Fruit fly (Drosophila melanogaster) whole organism, embryonic: Measurements from ENCODE around the gene Atat.

Source experiments
- Atf3 ChIP-seq: fragments of 200-800 bp; sonication (Bioruptor generic); optimal IDR thresholded peaks from 3 replicates; lab custom pipeline; 2016; ENCODE audit warnings: missing biosample characterization, missing genetic modification characterization
- Blimp-1 ChIP-seq: fragments of 200-800 bp; sonication (Bioruptor generic); optimal IDR thresholded peaks from 3 replicates; lab custom pipeline; 2018; ENCODE audit warnings: missing biosample characterization, missing genetic modification characterization, mild to moderate bottlenecking, moderate library complexity, missing genetic modification reagents
- BtbVII ChIP-seq: fragments of 200-800 bp; sonication (Bioruptor generic); optimal IDR thresholded peaks from 3 replicates; lab custom pipeline; 2017; ENCODE audit warnings: missing biosample characterization, mild to moderate bottlenecking, missing genetic modification characterization
- CG10267 ChIP-seq: fragments of 200-800 bp; sonication (Bioruptor generic); optimal IDR thresholded peaks from 2 replicates; lab custom pipeline; 2018; ENCODE audit warnings: missing biosample characterization, mild to moderate bottlenecking, missing genetic modification characterization, moderate library complexity
- CG10565 ChIP-seq: fragments of 200-800 bp; sonication (Bioruptor generic); optimal IDR thresholded peaks from 3 replicates; lab custom pipeline; 2016; ENCODE audit warnings: missing biosample characterization, mild to moderate bottlenecking, missing genetic modification characterization
- CG11456 ChIP-seq: fragments of 200-800 bp; sonication (Bioruptor generic); IDR thresholded peaks from 3 replicates; pipeline ENCODE4 v1.3.6; 2022; ENCODE audit warnings: missing biosample characterization, missing genetic modification characterization
- CG11723 ChIP-seq: fragments of 200-800 bp; sonication (Bioruptor generic); optimal IDR thresholded peaks from 2 replicates; lab custom pipeline; 2017; ENCODE audit warnings: missing biosample characterization, mild to moderate bottlenecking, missing genetic modification characterization
- CG12769 ChIP-seq: fragments of 200-800 bp; sonication (Bioruptor generic); optimal IDR thresholded peaks from 2 replicates; lab custom pipeline; 2019; ENCODE audit warnings: missing biosample characterization, mild to moderate bottlenecking, missing genetic modification characterization, moderate library complexity
- CG13624 ChIP-seq: fragments of 200-800 bp; sonication (Bioruptor generic); optimal IDR thresholded peaks from 2 replicates; lab custom pipeline; 2016; ENCODE audit warnings: missing biosample characterization, missing genetic modification characterization
- CG14710 ChIP-seq: fragments of 200-800 bp; sonication (Bioruptor generic); optimal IDR thresholded peaks from 3 replicates; lab custom pipeline; 2019; ENCODE audit warnings: missing biosample characterization, mild to moderate bottlenecking, missing genetic modification characterization, moderate library complexity
- CG1647 ChIP-seq: fragments of 200-800 bp; sonication (Bioruptor generic); optimal IDR thresholded peaks from 3 replicates; lab custom pipeline; 2016; ENCODE audit warnings: missing biosample characterization, missing genetic modification characterization
- CG30431 ChIP-seq: fragments of 200-800 bp; sonication (Bioruptor generic); optimal IDR thresholded peaks from 2 replicates; lab custom pipeline; 2017; ENCODE audit warnings: missing biosample characterization, missing genetic modification characterization
- CG31365 ChIP-seq: fragments of 200-800 bp; sonication (Bioruptor generic); optimal IDR thresholded peaks from 2 replicates; lab custom pipeline; 2018; ENCODE audit warnings: missing biosample characterization, mild to moderate bottlenecking, missing genetic modification characterization
- CG32767 ChIP-seq: fragments of 200-800 bp; sonication (Bioruptor generic); IDR thresholded peaks from 2 replicates; pipeline ENCODE4 v1.3.6; 2022; ENCODE audit warnings: missing biosample characterization, missing genetic modification characterization
- CG3847 ChIP-seq: fragments of 200-800 bp; sonication (Bioruptor generic); IDR thresholded peaks from 2 replicates; pipeline ENCODE4 v1.3.6; 2022; ENCODE audit warnings: missing biosample characterization, missing genetic modification characterization
- CG4404 ChIP-seq: fragments of 200-800 bp; sonication (Bioruptor generic); IDR thresholded peaks from 2 replicates; pipeline ENCODE4 v1.3.6; 2022; ENCODE audit warnings: missing biosample characterization, missing genetic modification characterization
- CG4707 ChIP-seq: fragments of 200-800 bp; sonication (Bioruptor generic); optimal IDR thresholded peaks from 2 replicates; lab custom pipeline; 2018; ENCODE audit warnings: missing biosample characterization, mild to moderate bottlenecking, missing genetic modification characterization, moderate library complexity
- CG6254 ChIP-seq: fragments of 200-800 bp; sonication (Bioruptor generic); optimal IDR thresholded peaks from 3 replicates; lab custom pipeline; 2017; ENCODE audit warnings: mild to moderate bottlenecking, missing biosample characterization, missing genetic modification reagents, missing genetic modification characterization
- CG6683 ChIP-seq: fragments of 200-800 bp; sonication (Bioruptor generic); optimal IDR thresholded peaks from 2 replicates; lab custom pipeline; 2017; ENCODE audit warnings: missing biosample characterization, mild to moderate bottlenecking, missing genetic modification characterization, missing genetic modification reagents
- CG7963 ChIP-seq: fragments of 200-800 bp; sonication (Bioruptor generic); IDR thresholded peaks from 3 replicates; pipeline ENCODE4 v1.3.6; 2022; ENCODE audit warnings: missing biosample characterization, missing genetic modification characterization; ENCODE audit not compliant: partially characterized antibody
- CrebB ChIP-seq: fragments of 200-800 bp; sonication (Bioruptor generic); optimal IDR thresholded peaks from 3 replicates; lab custom pipeline; 2018; ENCODE audit warnings: missing biosample characterization, mild to moderate bottlenecking, missing genetic modification characterization
- Dip3 ChIP-seq: fragments of 200-800 bp; sonication (Bioruptor generic); optimal IDR thresholded peaks from 3 replicates; lab custom pipeline; 2016; ENCODE audit warnings: missing biosample characterization, missing genetic modification characterization
- E2f2 ChIP-seq: fragments of 200-800 bp; sonication (Bioruptor generic); IDR thresholded peaks from 2 replicates; pipeline ENCODE4 v1.3.6; 2022; ENCODE audit warnings: missing biosample characterization, missing genetic modification characterization
- H15 ChIP-seq: fragments of 200-800 bp; sonication (Bioruptor generic); IDR thresholded peaks from 3 replicates; pipeline ENCODE4 v1.3.6; 2022; ENCODE audit warnings: missing biosample characterization, missing genetic modification characterization
- HLHmδ ChIP-seq: fragments of 200-800 bp; sonication (Bioruptor generic); optimal IDR thresholded peaks from 2 replicates; lab custom pipeline; 2018; ENCODE audit warnings: missing biosample characterization, mild to moderate bottlenecking, missing genetic modification characterization, moderate library complexity
- HmgZ ChIP-seq: fragments of 200-800 bp; sonication (Bioruptor generic); optimal IDR thresholded peaks from 2 replicates; lab custom pipeline; 2018; ENCODE audit warnings: missing biosample characterization, mild to moderate bottlenecking, missing genetic modification characterization
- Hr78 ChIP-seq, 2 experiments: fragments of 200-800 bp in 1 of 2; fragments of >200 bp in 1 of 2; sonication (Bioruptor generic) in 1 of 2; optimal IDR thresholded peaks; 2 replicates each; lab custom pipeline; 2017 to 2019; ENCODE audit warnings: missing biosample characterization in 2 of 2, missing genetic modification characterization in 2 of 2, mild to moderate bottlenecking in 1 of 2, moderate library complexity in 1 of 2
- NC2α ChIP-seq: fragments of 200-800 bp; sonication (Bioruptor generic); optimal IDR thresholded peaks from 2 replicates; lab custom pipeline; 2016; ENCODE audit warnings: missing biosample characterization, missing genetic modification characterization
- Sry-δ ChIP-seq: fragments of 200-800 bp; sonication (Bioruptor generic); optimal IDR thresholded peaks from 2 replicates; lab custom pipeline; 2016; ENCODE audit warnings: missing biosample characterization, missing genetic modification characterization
- Vsx1 ChIP-seq: fragments of 200-800 bp; sonication (Bioruptor generic); optimal IDR thresholded peaks from 2 replicates; lab custom pipeline; 2017; ENCODE audit warnings: missing biosample characterization, mild to moderate bottlenecking, missing genetic modification characterization, missing genetic modification reagents
- ase ChIP-seq: fragments of 200-800 bp; sonication (Bioruptor generic); IDR thresholded peaks from 3 replicates; pipeline ENCODE4 v1.3.6; 2022; ENCODE audit warnings: missing biosample characterization, missing genetic modification characterization
- dpn ChIP-seq, 2 experiments: fragments of 200-800 bp; sonication (Bioruptor generic); optimal IDR thresholded peaks; 3 replicates each; lab custom pipeline; 2016; ENCODE audit warnings: missing biosample characterization in 2 of 2, missing genetic modification characterization in 2 of 2
- esg ChIP-seq: fragments of 200-800 bp; sonication (Bioruptor generic); conservative IDR thresholded peaks from 2 replicates; pipeline ENCODE4 v1.3.6; 2022; ENCODE audit warnings: missing biosample characterization, missing genetic modification characterization
- ewg ChIP-seq: fragments of 200-800 bp; sonication (Bioruptor generic); optimal IDR thresholded peaks from 3 replicates; lab custom pipeline; 2017; ENCODE audit warnings: mild to moderate bottlenecking, missing biosample characterization, missing genetic modification reagents, missing genetic modification characterization
- gcm ChIP-seq: fragments of 200-800 bp; sonication (Bioruptor generic); optimal IDR thresholded peaks from 2 replicates; lab custom pipeline; 2019; ENCODE audit warnings: missing biosample characterization, mild to moderate bottlenecking, missing genetic modification characterization, moderate library complexity
- grau ChIP-seq: fragments of 200-800 bp; optimal IDR thresholded peaks from 3 replicates; lab custom pipeline; 2019; ENCODE audit warnings: missing biosample characterization, mild to moderate bottlenecking, missing genetic modification characterization, moderate library complexity
- gro ChIP-seq: fragments of 200-800 bp; sonication (Bioruptor generic); optimal IDR thresholded peaks from 2 replicates; lab custom pipeline; 2016; ENCODE audit warnings: missing biosample characterization, missing genetic modification characterization
- inv ChIP-seq: fragments of 200-800 bp; sonication (Bioruptor generic); IDR thresholded peaks from 2 replicates; pipeline ENCODE4 v1.3.6; 2022; ENCODE audit warnings: missing biosample characterization, missing genetic modification characterization; ENCODE audit not compliant: partially characterized antibody
- lov ChIP-seq, 2 experiments: fragments of 200-800 bp in 1 of 2; fragments of >200 bp in 1 of 2; sonication (Bioruptor generic) in 1 of 2; IDR thresholded peaks in 1 of 2; optimal IDR thresholded peaks in 1 of 2; 2 replicates in 1 of 2; 3 replicates in 1 of 2; pipeline versions ENCODE4 v1.3.6 to Lab custom; 2017 to 2022; ENCODE audit warnings: missing biosample characterization in 1 of 2, missing genetic modification characterization in 1 of 2
- phol ChIP-seq: fragments of 200-800 bp; sonication (Bioruptor generic); optimal IDR thresholded peaks from 3 replicates; lab custom pipeline; 2018; ENCODE audit warnings: missing biosample characterization, mild to moderate bottlenecking, missing genetic modification characterization, moderate library complexity
- pzg ChIP-seq: fragments of 200-800 bp; sonication (Bioruptor generic); optimal IDR thresholded peaks from 3 replicates; lab custom pipeline; 2018; ENCODE audit warnings: missing biosample characterization, mild to moderate bottlenecking, missing genetic modification characterization, moderate library complexity
- run ChIP-seq: fragments of 200-800 bp; sonication (Bioruptor generic); optimal IDR thresholded peaks from 3 replicates; lab custom pipeline; 2018; ENCODE audit warnings: missing biosample characterization, mild to moderate bottlenecking, missing genetic modification characterization
- stwl ChIP-seq: fragments of 200-800 bp; sonication (Bioruptor generic); optimal IDR thresholded peaks from 3 replicates; lab custom pipeline; 2018; ENCODE audit warnings: missing biosample characterization, mild to moderate bottlenecking, missing genetic modification characterization, moderate library complexity
- tna ChIP-seq: fragments of 200-800 bp; sonication (Bioruptor generic); IDR thresholded peaks from 2 replicates; pipeline ENCODE4 v1.3.6; 2022; ENCODE audit warnings: missing biosample characterization, missing genetic modification characterization; ENCODE audit not compliant: partially characterized antibody
- vnd ChIP-seq: fragments of 200-800 bp; sonication (Bioruptor generic); IDR thresholded peaks from 3 replicates; pipeline ENCODE4 v1.3.6; 2022; ENCODE audit warnings: missing biosample characterization, missing genetic modification characterization; ENCODE audit not compliant: partially characterized antibody
- wek ChIP-seq: fragments of 200-800 bp; sonication (Bioruptor generic); optimal IDR thresholded peaks from 3 replicates; lab custom pipeline; 2018; ENCODE audit warnings: missing biosample characterization, mild to moderate bottlenecking, missing genetic modification characterization, moderate library complexity

Atat gene

dm6 chr3L:9377198-9378035 lies 49.1 kb downstream of the Atat start, which contains the start of gene Hsp26 (continued):
- TF ChIP-seq HmgZ (tag; lab: Kevin White, UChicago) (peak; percentile 72), CG6683 (peak; percentile 46), stwl (tag; lab: Kevin White, UChicago) (no peak), CG3847 (peak; percentile 66), CG6254 (GFP tag; lab: Kevin White, UChicago) (peak; percentile 71), wek (GFP tag; lab: Kevin White, UChicago) (peak; percentile 26), Sry-δ (GFP tag; lab: Kevin White, UChicago) (peak; percentile 24), CG30431 (GFP tag; lab: Kevin White, UChicago) (peak; percentile 18), vnd (GFP tag; lab: Robert Waterston, UW) (no peak), E2f2 (GFP tag; lab: Robert Waterston, UW) (peak; percentile 68; the same call in 1 of the 2 replicates), pzg (no peak), NC2α (GFP tag; lab: Kevin White, UChicago) (peak; percentile 73), CG4707 (peak; percentile 49), CG14710 (peak; percentile 69), CG32767 (peak; percentile 86), CrebB (tag; lab: Kevin White, UChicago) (peak; percentile 71), run (tag; lab: Kevin White, UChicago) (peak; percentile 77), H15 (GFP tag; lab: Robert Waterston, UW) (no peak), Atf3 (GFP tag; lab: Kevin White, UChicago) (peak; percentile 80), tna (GFP tag; lab: Robert Waterston, UW) (no peak), esg (GFP tag; lab: Robert Waterston, UW) (peak; percentile 77), CG11456 (GFP tag; lab: Robert Waterston, UW) (peak; percentile 61; the same call in 1 of the 3 replicates), gro (GFP tag; lab: Kevin White, UChicago) (peak; percentile 80), CG12769 (peak; percentile 62), inv (GFP tag; lab: Robert Waterston, UW) (no peak), CG4404 (GFP tag; lab: Robert Waterston, UW) (0 out of 2 replicates have a peak, but pooled peaks have one; percentile 22), Blimp-1 (GFP tag; lab: Kevin White, UChicago) (peak; percentile 84), CG31365 (peak; percentile 26), dpn (GFP tag; optimal IDR thresholded peaks at IDR 0.05; lab: Kevin White, UChicago) (peak; percentile 87 to 90), Dip3 (GFP tag; lab: Kevin White, UChicago) (peak; percentile 81), CG10267 (tag; lab: Kevin White, UChicago) (peak; percentile 77), HLHmδ (GFP tag; lab: Kevin White, UChicago) (no peak), lov (optimal IDR thresholded peaks at IDR 0.05; lab: Kevin White, UChicago) (no peak), lov (GFP tag; IDR thresholded peaks at IDR 0.05; lab: Robert Waterston, UW) (peak; percentile 62; the same call in 1 of the 3 replicates), grau (tag; lab: Kevin White, UChicago) (peak; percentile 84), CG1647 (GFP tag; lab: Kevin White, UChicago) (peak; percentile 58), ewg (GFP tag; lab: Kevin White, UChicago) (peak; percentile 93), Vsx1 (GFP tag; lab: Kevin White, UChicago) (peak; percentile 53), CG10565 (GFP tag; lab: Kevin White, UChicago) (no peak), CG13624 (GFP tag; lab: Kevin White, UChicago) (peak; percentile 87), CG7963 (GFP tag; lab: Robert Waterston, UW) (no peak), ase (GFP tag; lab: Robert Waterston, UW) (peak; percentile 78), phol (tag; lab: Kevin White, UChicago) (peak; percentile 75), BtbVII (peak; percentile 68), Hr78 (GFP tag; optimal IDR thresholded peaks at IDR 0.05; lab: Kevin White, UChicago) (peak in 1 of 2 experiments; percentile 64), CG11723 (GFP tag; lab: Kevin White, UChicago) (peak; percentile 59), gcm (peak; percentile 87)
